Fruit fly (Drosophila melanogaster) whole organism, prepupa: Measurements from ENCODE around the gene Pldn.

Experiments used
- Blimp-1 ChIP-seq: fragments of 200-800 bp; sonication (Bioruptor generic); optimal IDR thresholded peaks from 3 replicates; lab custom pipeline; 2017; ENCODE audit warnings: missing biosample characterization, missing genetic modification characterization, mild to moderate bottlenecking, moderate library complexity, missing genetic modification reagents
- CG10631 ChIP-seq: fragments of 200-800 bp; sonication (Bioruptor generic); optimal IDR thresholded peaks from 2 replicates; lab custom pipeline; 2016; ENCODE audit warnings: missing biosample characterization, missing genetic modification characterization
- CG10669 ChIP-seq: fragments of 200-800 bp; sonication (Bioruptor generic); optimal IDR thresholded peaks from 3 replicates; lab custom pipeline; 2018; ENCODE audit warnings: missing biosample characterization, mild to moderate bottlenecking, missing genetic modification characterization, moderate library complexity
- CG11294 ChIP-seq: fragments of 200-800 bp; sonication (Bioruptor generic); IDR thresholded peaks from 2 replicates; pipeline ENCODE4 v1.3.6; 2022; ENCODE audit warnings: missing biosample characterization, missing genetic modification characterization
- CG11902 ChIP-seq: fragments of 200-800 bp; sonication (Bioruptor generic); optimal IDR thresholded peaks from 3 replicates; lab custom pipeline; 2016; ENCODE audit warnings: missing biosample characterization, missing genetic modification characterization
- CG15336 ChIP-seq: fragments of 200-800 bp; sonication (Bioruptor generic); IDR thresholded peaks from 2 replicates; pipeline ENCODE4 v1.3.6; 2022; ENCODE audit warnings: missing biosample characterization, missing genetic modification characterization
- CG16779 ChIP-seq: fragments of 200-800 bp; sonication (Bioruptor generic); optimal IDR thresholded peaks from 3 replicates; lab custom pipeline; 2017; ENCODE audit warnings: missing biosample characterization, mild to moderate bottlenecking, missing genetic modification characterization
- CG3032 ChIP-seq: fragments of 200-800 bp; optimal IDR thresholded peaks from 2 replicates; lab custom pipeline; 2019; ENCODE audit warnings: missing biosample characterization, mild to moderate bottlenecking, missing genetic modification characterization, moderate library complexity
- CG32006 ChIP-seq: fragments of 200-800 bp; sonication (Bioruptor generic); optimal IDR thresholded peaks from 3 replicates; lab custom pipeline; 2017; ENCODE audit warnings: missing biosample characterization, mild to moderate bottlenecking, missing genetic modification characterization
- CG34406 ChIP-seq: fragments of 200-800 bp; sonication (Bioruptor generic); optimal IDR thresholded peaks from 3 replicates; lab custom pipeline; 2016; ENCODE audit warnings: missing biosample characterization, missing genetic modification characterization
- CG3919 ChIP-seq: fragments of 200-800 bp; sonication (Bioruptor generic); optimal IDR thresholded peaks from 3 replicates; lab custom pipeline; 2016; ENCODE audit warnings: missing biosample characterization, missing genetic modification characterization
- CG6163 ChIP-seq: fragments of 200-800 bp; sonication (Bioruptor generic); IDR thresholded peaks from 3 replicates; pipeline ENCODE4 v1.3.6; 2022; ENCODE audit warnings: missing biosample characterization, missing genetic modification characterization
- CG6276 ChIP-seq: fragments of 200-800 bp; sonication (Bioruptor generic); optimal IDR thresholded peaks from 2 replicates; lab custom pipeline; 2017; ENCODE audit warnings: missing biosample characterization, mild to moderate bottlenecking, missing genetic modification characterization
- CG6792 ChIP-seq: fragments of 200-800 bp; sonication (Bioruptor generic); optimal IDR thresholded peaks from 3 replicates; lab custom pipeline; 2016; ENCODE audit warnings: missing biosample characterization, missing genetic modification characterization
- CG6854 ChIP-seq: fragments of 200-800 bp; sonication (Bioruptor generic); optimal IDR thresholded peaks from 2 replicates; lab custom pipeline; 2017; ENCODE audit warnings: missing biosample characterization, mild to moderate bottlenecking, missing genetic modification characterization
- CG8119 ChIP-seq: fragments of 200-800 bp; sonication (Bioruptor generic); IDR thresholded peaks from 3 replicates; pipeline ENCODE4 v1.3.6; 2022; ENCODE audit warnings: missing biosample characterization, missing genetic modification characterization
- CG8632 ChIP-seq: fragments of 200-800 bp; sonication (Bioruptor generic); optimal IDR thresholded peaks from 3 replicates; lab custom pipeline; 2016; ENCODE audit warnings: missing biosample characterization, missing genetic modification characterization
- CG9139 ChIP-seq: fragments of 200-800 bp; sonication (Bioruptor generic); optimal IDR thresholded peaks from 3 replicates; lab custom pipeline; 2017; ENCODE audit warnings: missing biosample characterization, mild to moderate bottlenecking, missing genetic modification characterization
- Eip78C ChIP-seq: fragments of 200-800 bp; sonication (Bioruptor generic); peaks from one replicate; lab custom pipeline; 2016; ENCODE audit warnings: missing biosample characterization, missing genetic modification characterization
- Eip93F ChIP-seq: fragments of 200-800 bp; sonication (Bioruptor generic); optimal IDR thresholded peaks from 2 replicates; lab custom pipeline; 2016; ENCODE audit warnings: missing biosample characterization, mild to moderate bottlenecking, missing genetic modification characterization
- Ets21C ChIP-seq: fragments of 200-800 bp; sonication (Bioruptor generic); optimal IDR thresholded peaks from 3 replicates; lab custom pipeline; 2016; ENCODE audit warnings: missing biosample characterization, missing genetic modification characterization
- Ets96B ChIP-seq: fragments of 200-800 bp; optimal IDR thresholded peaks from 2 replicates; lab custom pipeline; 2019; ENCODE audit warnings: missing biosample characterization, mild to moderate bottlenecking, missing genetic modification characterization, moderate library complexity
- Gug ChIP-seq: fragments of 200-800 bp; sonication (Bioruptor generic); IDR thresholded peaks from 2 replicates; pipeline ENCODE4 v1.3.6; 2022; ENCODE audit warnings: missing biosample characterization, missing genetic modification characterization
- Hr38 ChIP-seq: sonication (Bioruptor generic); optimal IDR thresholded peaks from 2 replicates; lab custom pipeline; 2016; ENCODE audit warnings: missing biosample characterization, missing genetic modification characterization
- Hr4 ChIP-seq: fragments of 200-800 bp; sonication (Bioruptor generic); optimal IDR thresholded peaks from 3 replicates; lab custom pipeline; 2016; ENCODE audit warnings: missing biosample characterization, missing genetic modification characterization
- Lpt ChIP-seq: fragments of 200-800 bp; sonication (Bioruptor generic); optimal IDR thresholded peaks from 3 replicates; lab custom pipeline; 2016; ENCODE audit warnings: missing biosample characterization, missing genetic modification characterization
- Smox ChIP-seq: fragments of 200-800 bp; sonication (Bioruptor generic); optimal IDR thresholded peaks from 3 replicates; lab custom pipeline; 2016; ENCODE audit warnings: missing biosample characterization, missing genetic modification characterization
- Sox15 ChIP-seq: fragments of 200-800 bp; sonication (Bioruptor generic); optimal IDR thresholded peaks from 3 replicates; lab custom pipeline; 2016; ENCODE audit warnings: missing biosample characterization, missing genetic modification characterization
- acj6 ChIP-seq: fragments of 200-800 bp; sonication (Bioruptor generic); optimal IDR thresholded peaks from 3 replicates; lab custom pipeline; 2016; ENCODE audit warnings: missing biosample characterization, missing genetic modification characterization
- dac ChIP-seq: fragments of 200-800 bp; sonication (Bioruptor generic); optimal IDR thresholded peaks from 2 replicates; lab custom pipeline; 2017; ENCODE audit warnings: missing biosample characterization, mild to moderate bottlenecking, missing genetic modification characterization
- esn ChIP-seq: fragments of 200-800 bp; sonication (Bioruptor generic); optimal IDR thresholded peaks from 2 replicates; lab custom pipeline; 2016; ENCODE audit warnings: missing biosample characterization, mild to moderate bottlenecking, missing genetic modification characterization, moderate library complexity
- fkh ChIP-seq: fragments of 200-800 bp; sonication (Bioruptor generic); optimal IDR thresholded peaks from 3 replicates; lab custom pipeline; 2017; ENCODE audit warnings: missing biosample characterization, mild to moderate bottlenecking, missing genetic modification characterization, moderate library complexity
- lz ChIP-seq: fragments of 200-800 bp; sonication (Bioruptor generic); optimal IDR thresholded peaks from 3 replicates; lab custom pipeline; 2016; ENCODE audit warnings: missing biosample characterization, missing genetic modification characterization
- salr ChIP-seq, 2 experiments: fragments of 200-800 bp; sonication (Bioruptor generic); optimal IDR thresholded peaks; 3 replicates each; lab custom pipeline; 2016 to 2018; ENCODE audit warnings: missing biosample characterization in 2 of 2, missing genetic modification characterization in 2 of 2, mild to moderate bottlenecking in 1 of 2
- spab ChIP-seq: fragments of 200-800 bp; sonication (Bioruptor generic); optimal IDR thresholded peaks from 2 replicates; lab custom pipeline; 2017; ENCODE audit warnings: missing biosample characterization, mild to moderate bottlenecking, missing genetic modification characterization, missing genetic modification reagents
- svp ChIP-seq: fragments of 200-800 bp; sonication (Bioruptor generic); peaks from one replicate; lab custom pipeline; 2016; ENCODE audit warnings: missing biosample characterization, missing genetic modification characterization
- topi ChIP-seq: fragments of 200-800 bp; sonication (Bioruptor generic); optimal IDR thresholded peaks from 3 replicates; lab custom pipeline; 2016; ENCODE audit warnings: missing biosample characterization, missing genetic modification characterization

Gene Pldn

DNA sequence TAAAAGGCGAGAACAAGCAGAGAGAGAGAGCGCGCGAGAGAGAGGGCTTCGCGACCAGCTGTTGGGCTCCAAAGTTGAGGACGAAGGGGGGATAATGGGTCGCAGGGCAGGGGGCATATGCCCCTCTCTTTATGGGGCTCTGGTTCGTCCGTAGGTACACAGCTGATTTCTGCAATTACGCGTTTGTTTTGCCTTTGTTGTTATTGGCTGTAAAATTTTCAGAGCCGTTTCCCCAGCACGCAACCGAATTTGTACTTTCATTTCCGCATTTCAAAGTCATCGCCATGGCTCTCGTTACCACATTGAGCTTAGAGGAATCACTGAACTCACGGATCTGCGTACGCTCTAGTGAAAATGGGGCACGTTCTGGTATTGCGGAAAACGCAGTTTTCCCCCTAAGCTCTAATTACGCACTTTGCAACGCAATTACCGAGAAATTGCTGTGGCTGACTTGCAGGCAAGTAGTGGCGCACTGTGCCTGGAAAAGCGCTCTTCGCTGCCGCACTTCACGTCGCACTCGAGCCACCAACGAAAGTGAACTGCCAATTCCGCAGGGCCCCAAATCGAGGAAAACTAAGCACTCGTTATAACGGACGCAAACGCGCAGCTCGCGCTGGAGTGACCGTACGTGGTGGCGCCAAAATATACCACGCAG, 16.9 kb upstream of the Pldn start, which contains the start of gene CG11658 (continued):
- TF ChIP-seq CG6276 = peak; percentile 12

DNA sequence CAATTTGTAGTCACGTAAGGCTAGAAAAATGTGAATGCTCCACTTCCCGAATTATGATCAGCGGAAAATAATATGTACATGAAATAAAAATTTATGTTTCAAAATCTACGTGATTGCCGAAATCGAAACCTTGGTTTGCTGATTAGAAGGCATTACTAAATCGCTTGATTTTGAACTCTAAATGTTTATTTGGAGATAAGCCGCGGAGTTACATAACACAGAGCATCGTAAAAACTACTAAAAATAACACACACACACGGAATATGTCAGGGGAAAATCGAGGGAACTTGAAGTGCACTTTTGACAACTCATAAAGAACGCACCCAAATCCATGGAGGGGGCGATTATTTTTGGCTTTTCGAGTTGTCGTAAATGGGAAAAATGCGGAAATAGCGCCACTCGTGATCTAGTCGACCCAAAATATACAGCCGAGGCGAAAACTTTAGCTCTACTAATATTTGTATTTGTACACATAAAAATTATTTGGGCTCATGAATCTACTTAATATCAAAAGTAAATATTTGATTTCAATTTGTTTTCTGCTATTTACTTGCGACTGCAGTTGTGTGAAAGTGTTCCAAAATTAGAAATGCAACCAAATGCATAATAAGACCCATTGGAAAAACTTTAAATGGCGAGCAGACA, 13.8 kb upstream of the Pldn start:
- no peak for TF ChIP-seq esn (GFP tag; lab: Kevin White, UChicago)
- no peak for TF ChIP-seq Ets96B (tag; lab: Kevin White, UChicago)
- no peak for TF ChIP-seq Smox (GFP tag; lab: Kevin White, UChicago)
- no peak for TF ChIP-seq CG34406 (GFP tag; lab: Kevin White, UChicago)
- no peak for TF ChIP-seq CG32006 (GFP tag; lab: Kevin White, UChicago)
- TF ChIP-seq CG9139 (GFP tag; lab: Kevin White, UChicago) = no peak
- no peak for TF ChIP-seq svp (GFP tag; lab: Kevin White, UChicago)
- no peak for TF ChIP-seq CG3032 (tag; lab: Kevin White, UChicago)
- TF ChIP-seq salr (GFP tag; optimal IDR thresholded peaks at IDR 0.05; lab: Kevin White, UChicago) = no peak
- TF ChIP-seq CG16779 (tag; lab: Kevin White, UChicago) = no peak
- TF ChIP-seq CG10631 = no peak
- TF ChIP-seq lz (GFP tag; lab: Kevin White, UChicago) = no peak
- no peak for TF ChIP-seq CG11294 (GFP tag; lab: Robert Waterston, UW)
- TF ChIP-seq spab = no peak
- TF ChIP-seq Ets21C (GFP tag; lab: Kevin White, UChicago) = no peak
- TF ChIP-seq Gug (GFP tag; lab: Robert Waterston, UW) = no peak
- TF ChIP-seq topi (GFP tag; lab: Kevin White, UChicago) = no peak
- TF ChIP-seq Lpt (GFP tag; lab: Kevin White, UChicago) = no peak
- no peak for TF ChIP-seq Blimp-1 (GFP tag; lab: Kevin White, UChicago)

DNA sequence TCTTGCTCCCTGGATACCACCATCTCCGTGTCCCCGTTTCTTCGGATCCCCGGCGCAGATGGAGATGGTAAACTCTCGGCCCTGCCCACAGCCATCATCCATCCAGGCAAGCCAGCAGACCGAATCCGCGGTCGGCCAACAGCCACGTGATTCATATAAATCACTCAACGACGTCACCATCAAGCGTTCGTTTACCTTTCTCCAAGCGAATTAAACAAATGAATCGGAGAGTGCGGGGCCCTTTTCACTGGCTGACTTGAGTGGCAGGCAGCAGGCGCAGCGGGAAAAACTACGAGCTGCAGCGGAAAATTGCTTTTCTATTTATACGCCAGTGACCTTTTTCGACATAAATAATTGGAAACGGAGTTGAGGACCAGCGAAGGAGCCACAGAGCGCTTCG, 12.4 kb upstream of the Pldn start:
- TF ChIP-seq CG10669 (GFP tag; lab: Kevin White, UChicago) (no peak), Lpt (GFP tag; lab: Kevin White, UChicago) (peak; percentile 30)
- TF ChIP-seq, all 60 proteins: peak for 1

DNA sequence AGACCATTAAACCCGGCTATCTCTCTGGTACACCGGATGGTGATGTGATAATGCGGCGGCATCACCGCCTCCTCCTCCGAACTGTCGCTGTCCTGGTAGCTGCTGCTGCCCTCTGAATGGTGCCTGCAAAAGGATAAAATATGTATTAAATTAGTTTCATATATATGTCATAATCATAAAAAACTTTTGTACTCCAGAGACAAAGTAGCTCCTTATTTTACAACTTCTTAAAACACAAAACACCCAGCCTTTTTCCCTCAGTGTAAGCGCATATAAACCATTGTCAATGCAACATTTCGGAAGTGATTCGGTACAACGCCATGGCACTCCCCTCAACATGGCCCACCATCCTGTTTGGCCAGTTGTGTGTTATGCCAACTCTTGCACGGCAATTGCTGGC, 10.4 kb upstream of the Pldn start:
- TF ChIP-seq Sox15 (GFP tag; lab: Kevin White, UChicago) = no peak
- TF ChIP-seq Eip78C (GFP tag; lab: Kevin White, UChicago) = peak; percentile 79
- no peak for TF ChIP-seq acj6 (GFP tag; lab: Kevin White, UChicago)
- TF ChIP-seq CG6792 (GFP tag; lab: Kevin White, UChicago) = no peak
- no peak for TF ChIP-seq CG8632
- TF ChIP-seq CG15336 (GFP tag; lab: Robert Waterston, UW) = peak; percentile 65
- no peak for TF ChIP-seq CG3919 (GFP tag; lab: Kevin White, UChicago)
- peak; percentile 60 for TF ChIP-seq CG32006 (GFP tag; lab: Kevin White, UChicago)
- TF ChIP-seq CG6276 = peak; percentile 70
- peak; percentile 10 for TF ChIP-seq dac (GFP tag; lab: Kevin White, UChicago)
- TF ChIP-seq Eip93F (GFP tag; lab: Kevin White, UChicago) = no peak
- no peak for TF ChIP-seq fkh (GFP tag; lab: Kevin White, UChicago)
- peak; percentile 28 for TF ChIP-seq Lpt (GFP tag; lab: Kevin White, UChicago)
- TF ChIP-seq CG11902 (GFP tag; lab: Kevin White, UChicago) = no peak
- no peak for TF ChIP-seq CG11294 (GFP tag; lab: Robert Waterston, UW)
- no peak for TF ChIP-seq Blimp-1 (GFP tag; lab: Kevin White, UChicago)
- no peak for TF ChIP-seq CG6854 (GFP tag; lab: Kevin White, UChicago)
- peak; percentile 28; the same call in 1 of the 3 replicates for TF ChIP-seq CG6163
- peak; percentile 34 for TF ChIP-seq Hr4 (GFP tag; lab: Kevin White, UChicago)
- no peak for TF ChIP-seq Hr38 (GFP tag; lab: Kevin White, UChicago)
- TF ChIP-seq CG3032 (tag; lab: Kevin White, UChicago) = no peak
- TF ChIP-seq CG8119 = peak; percentile 70
